Fruit fly (Drosophila melanogaster) S2 (cell line): ENCODE measurements around the gene Scsalpha2.

Experiments used
- CG8478 ChIP-seq: fragments of >200 bp; optimal IDR thresholded peaks from 2 replicates; lab custom pipeline; 2018
- CTCF ChIP-seq, 2 experiments: fragments of >200 bp; optimal IDR thresholded peaks; 2 replicates each; lab custom pipeline; 2018

DNA sequence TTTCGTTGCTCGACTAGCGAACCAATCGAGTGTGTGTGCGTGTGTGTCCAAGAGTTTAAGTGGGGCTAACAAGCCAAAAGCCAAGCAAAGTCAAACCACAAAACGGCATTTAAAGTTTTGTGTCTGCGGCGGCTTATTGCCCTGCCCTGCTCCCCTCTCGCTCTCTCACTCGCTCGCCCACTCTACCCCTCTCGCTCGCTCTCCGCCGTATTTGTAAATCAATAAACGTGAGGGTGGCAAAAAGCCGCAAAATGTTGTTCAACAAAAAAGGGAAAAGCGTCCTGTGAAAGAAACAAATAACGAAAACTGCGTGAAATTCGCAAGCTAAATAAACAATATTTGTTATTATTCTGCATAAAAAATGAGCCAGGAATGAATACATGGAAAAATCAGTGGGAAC lies 36.9 kb upstream of the Scsalpha2 start:
- TF ChIP-seq CG8478 (lab: Kevin White, UChicago) (no peak), CTCF (optimal IDR thresholded peaks at IDR 0.05; lab: Kevin White, UChicago) (no peak)
